Worm (Caenorhabditis elegans) whole organism, L1 larva: ENCODE measurements around the gene ZC404.1.

Experiments used
- C16A3.4 ChIP-seq: fragments of 150-350 bp; optimal IDR thresholded peaks from 2 replicates; lab custom pipeline; 2014; ENCODE audit warnings: missing biosample characterization, missing genetic modification characterization
- C34B4.2 ChIP-seq: sonication (generic microtip); optimal IDR thresholded peaks from 2 replicates; lab custom pipeline; 2017; ENCODE audit warnings: mild to moderate bottlenecking, missing genetic modification characterization, missing compliant biosample characterization
- Y116A8C.19 ChIP-seq: sonication (generic microtip); optimal IDR thresholded peaks from 2 replicates; lab custom pipeline; 2016; ENCODE audit warnings: missing compliant biosample characterization, missing genetic modification characterization, borderline replicate concordance
- ama-1 ChIP-seq: fragments of 150-350 bp; optimal IDR thresholded peaks from 2 replicates; lab custom pipeline; 2014
- ceh-63 ChIP-seq: fragments of 200-800 bp; sonication (Bioruptor generic); optimal IDR thresholded peaks from 2 replicates; lab custom pipeline; 2018; ENCODE audit warnings: mild to moderate bottlenecking, missing genetic modification characterization, missing compliant biosample characterization
- ceh-8 ChIP-seq: fragments of 200-800 bp; sonication (Bioruptor generic); optimal IDR thresholded peaks from 2 replicates; lab custom pipeline; 2018; ENCODE audit warnings: mild to moderate bottlenecking, missing genetic modification characterization, moderate library complexity, missing compliant biosample characterization
- ceh-82 ChIP-seq, 3 experiments: fragments of 150-350 bp in 1 of 3; sonication (generic microtip) in 2 of 3; optimal IDR thresholded peaks; 2 replicates each; lab custom pipeline; 2014 to 2017; ENCODE audit warnings: missing biosample characterization in 3 of 3, missing genetic modification characterization in 3 of 3
- ceh-88 ChIP-seq: fragments of 200-800 bp; sonication (Bioruptor generic); IDR thresholded peaks from 2 replicates; pipeline ENCODE4 v1.3.6; 2022; ENCODE audit warnings: missing genetic modification characterization, missing compliant biosample characterization
- ces-1 ChIP-seq: fragments of 150-350 bp; optimal IDR thresholded peaks from 2 replicates; lab custom pipeline; 2014; ENCODE audit warnings: missing biosample characterization, missing genetic modification reagents, missing genetic modification characterization
- dsc-1 ChIP-seq: sonication (generic microtip); optimal IDR thresholded peaks from 2 replicates; lab custom pipeline; 2016; ENCODE audit warnings: mild to moderate bottlenecking, missing genetic modification characterization, missing compliant biosample characterization
- efl-1 ChIP-seq, 4 experiments: fragments of 150-350 bp; optimal IDR thresholded peaks in 3 of 4; peaks in 1 of 4; 1 replicate in 1 of 4; 2 replicates in 3 of 4; lab custom pipeline; 2014; ENCODE audit warnings: missing biosample characterization in 2 of 4, missing genetic modification characterization in 2 of 4, missing genetic modification reagents in 2 of 4
- efl-3 ChIP-seq: fragments of 200-800 bp; sonication (Bioruptor generic); optimal IDR thresholded peaks from 2 replicates; lab custom pipeline; 2018; ENCODE audit warnings: mild to moderate bottlenecking, missing genetic modification characterization, missing compliant biosample characterization
- egl-13 ChIP-seq: sonication (generic microtip); optimal IDR thresholded peaks from 2 replicates; lab custom pipeline; 2016; ENCODE audit warnings: missing genotype, missing genetic modification reagents, missing genetic modification characterization, missing compliant biosample characterization
- elt-2 ChIP-seq: sonication (generic microtip); optimal IDR thresholded peaks from 2 replicates; lab custom pipeline; 2016; ENCODE audit warnings: missing genetic modification characterization, mild to moderate bottlenecking, inconsistent platforms, missing compliant biosample characterization, missing genetic modification reagents
- fkh-10 ChIP-seq: sonication (generic microtip); optimal IDR thresholded peaks from 2 replicates; lab custom pipeline; 2017; ENCODE audit warnings: missing biosample characterization, missing genetic modification reagents, missing genetic modification characterization
- fkh-8 ChIP-seq: sonication (generic microtip); optimal IDR thresholded peaks from 2 replicates; lab custom pipeline; 2016; ENCODE audit warnings: mild to moderate bottlenecking, missing genetic modification characterization, missing compliant biosample characterization
- fos-1 ChIP-seq: fragments of 150-350 bp; optimal IDR thresholded peaks from 2 replicates; lab custom pipeline; 2014; ENCODE audit warnings: missing biosample characterization, missing genetic modification characterization
- grh-1 ChIP-seq: fragments of 200-800 bp; sonication (Bioruptor generic); IDR thresholded peaks from 2 replicates; pipeline ENCODE4 v1.3.6; 2022; ENCODE audit warnings: missing genetic modification reagents, missing genetic modification characterization, missing compliant biosample characterization
- hlh-17 ChIP-seq: fragments of 200-800 bp; sonication (Bioruptor generic); optimal IDR thresholded peaks from 2 replicates; lab custom pipeline; 2018; ENCODE audit warnings: missing genetic modification characterization, mild to moderate bottlenecking, missing compliant biosample characterization, moderate library complexity, borderline replicate concordance
- hlh-4 ChIP-seq: sonication (generic microtip); optimal IDR thresholded peaks from 2 replicates; lab custom pipeline; 2016; ENCODE audit warnings: mild to moderate bottlenecking, missing genetic modification characterization, missing compliant biosample characterization
- hpl-2 ChIP-seq: fragments of 150-350 bp; optimal IDR thresholded peaks from 2 replicates; lab custom pipeline; 2014; ENCODE audit warnings: missing biosample characterization, missing genetic modification reagents, missing genetic modification characterization
- irx-1 ChIP-seq: sonication (generic microtip); optimal IDR thresholded peaks from 2 replicates; lab custom pipeline; 2016; ENCODE audit warnings: missing genetic modification characterization, missing compliant biosample characterization
- lin-13 ChIP-seq: fragments of 150-350 bp; optimal IDR thresholded peaks from 2 replicates; lab custom pipeline; 2014; ENCODE audit warnings: missing biosample characterization, missing genetic modification reagents, missing genetic modification characterization
- lir-3 ChIP-seq: sonication (generic microtip); optimal IDR thresholded peaks from 2 replicates; lab custom pipeline; 2016; ENCODE audit warnings: mild to moderate bottlenecking, missing genetic modification characterization, moderate library complexity, missing compliant biosample characterization; ENCODE audit not compliant: poor library complexity
- lsy-2 ChIP-seq, 2 experiments: fragments of 150-350 bp; optimal IDR thresholded peaks; 2 replicates each; lab custom pipeline; 2014; ENCODE audit warnings: missing biosample characterization in 2 of 2, missing genetic modification characterization in 2 of 2
- mab-9 ChIP-seq: fragments of 200-800 bp; sonication (Bioruptor generic); IDR thresholded peaks from 2 replicates; pipeline ENCODE4 v1.3.6; 2022; ENCODE audit warnings: missing genetic modification reagents, missing genetic modification characterization, missing compliant biosample characterization
- nhr-237 ChIP-seq: fragments of 150-350 bp; optimal IDR thresholded peaks from 2 replicates; lab custom pipeline; 2014; ENCODE audit warnings: missing biosample characterization, missing genetic modification characterization
- nhr-28 ChIP-seq: fragments of 150-350 bp; optimal IDR thresholded peaks from 2 replicates; lab custom pipeline; 2014; ENCODE audit warnings: missing biosample characterization, missing genetic modification characterization
- nhr-47 ChIP-seq: sonication (generic microtip); optimal IDR thresholded peaks from 2 replicates; lab custom pipeline; 2016; ENCODE audit warnings: mild to moderate bottlenecking, missing genetic modification characterization, moderate library complexity, missing compliant biosample characterization
- nhr-71 ChIP-seq: sonication (generic microtip); optimal IDR thresholded peaks from 2 replicates; lab custom pipeline; 2016; ENCODE audit warnings: mild to moderate bottlenecking, missing genetic modification characterization, moderate library complexity, missing compliant biosample characterization
- nhr-76 ChIP-seq: sonication (generic microtip); optimal IDR thresholded peaks from 2 replicates; lab custom pipeline; 2017; ENCODE audit warnings: missing biosample characterization, missing genetic modification characterization
- nhr-84 ChIP-seq: sonication (generic microtip); optimal IDR thresholded peaks from 2 replicates; lab custom pipeline; 2017; ENCODE audit warnings: missing biosample characterization, missing genetic modification characterization
- nhr-85 ChIP-seq: sonication (generic microtip); peaks from one replicate; lab custom pipeline; 2016; ENCODE audit warnings: missing genetic modification characterization, inconsistent platforms, missing compliant biosample characterization
- nhr-90 ChIP-seq: sonication (generic microtip); optimal IDR thresholded peaks from 2 replicates; lab custom pipeline; 2016; ENCODE audit warnings: mild to moderate bottlenecking, missing genetic modification characterization, missing compliant biosample characterization; ENCODE audit not compliant: poor library complexity
- pag-3 ChIP-seq: sonication (generic microtip); optimal IDR thresholded peaks from 2 replicates; lab custom pipeline; 2017; ENCODE audit warnings: missing genetic modification characterization, mild to moderate bottlenecking, missing compliant biosample characterization, antibody characterized with exemption, borderline replicate concordance; ENCODE audit not compliant: insufficient read depth
- pqm-1 ChIP-seq: sonication (generic microtip); optimal IDR thresholded peaks from 3 replicates; lab custom pipeline; 2017; ENCODE audit warnings: missing biosample characterization, missing genetic modification characterization
- rnt-1 ChIP-seq: sonication (generic microtip); optimal IDR thresholded peaks from 2 replicates; lab custom pipeline; 2016; ENCODE audit warnings: mild to moderate bottlenecking, missing genetic modification characterization, moderate library complexity, missing compliant biosample characterization
- snpc-4 ChIP-seq: fragments of 150-350 bp; optimal IDR thresholded peaks from 2 replicates; lab custom pipeline; 2014; ENCODE audit warnings: missing biosample characterization, missing genetic modification characterization
- snu-23 ChIP-seq: sonication (generic microtip); optimal IDR thresholded peaks from 2 replicates; lab custom pipeline; 2016; ENCODE audit warnings: missing genetic modification characterization, missing compliant biosample characterization
- sup-37 ChIP-seq: fragments of 200-800 bp; sonication (Bioruptor generic); optimal IDR thresholded peaks from 2 replicates; lab custom pipeline; 2018; ENCODE audit warnings: mild to moderate bottlenecking, missing genetic modification characterization, missing compliant biosample characterization
- swsn-7 ChIP-seq: sonication (generic microtip); optimal IDR thresholded peaks from 2 replicates; lab custom pipeline; 2016; ENCODE audit warnings: missing genetic modification characterization, missing compliant biosample characterization
- tbx-2 ChIP-seq: sonication (generic microtip); optimal IDR thresholded peaks from 2 replicates; lab custom pipeline; 2016; ENCODE audit warnings: missing genetic modification characterization, missing compliant biosample characterization
- unc-130 ChIP-seq: fragments of 150-350 bp; optimal IDR thresholded peaks from 2 replicates; lab custom pipeline; 2017; ENCODE audit warnings: missing biosample characterization, missing genetic modification characterization, inconsistent platforms
- unc-30 ChIP-seq: sonication (generic microtip); optimal IDR thresholded peaks from 2 replicates; lab custom pipeline; 2017; ENCODE audit warnings: missing biosample characterization, missing genetic modification characterization
- unc-62 ChIP-seq: fragments of 150-350 bp; optimal IDR thresholded peaks from 2 replicates; lab custom pipeline; 2014; ENCODE audit warnings: missing biosample characterization, missing genetic modification reagents, missing genetic modification characterization
- unc-86 ChIP-seq: sonication (generic microtip); optimal IDR thresholded peaks from 2 replicates; lab custom pipeline; 2016; ENCODE audit warnings: missing genetic modification characterization, missing compliant biosample characterization
- unc-98 ChIP-seq: fragments of 200-800 bp; sonication (Bioruptor generic); IDR thresholded peaks from 2 replicates; pipeline ENCODE4 v1.3.6; 2022; ENCODE audit warnings: missing genetic modification characterization, missing compliant biosample characterization
- xbp-1 ChIP-seq: sonication (generic microtip); optimal IDR thresholded peaks from 2 replicates; lab custom pipeline; 2016; ENCODE audit warnings: missing genetic modification characterization, missing compliant biosample characterization
- zag-1 ChIP-seq: fragments of 150-350 bp; optimal IDR thresholded peaks from 2 replicates; lab custom pipeline; 2014; ENCODE audit warnings: missing biosample characterization, missing genetic modification characterization
- ztf-11 ChIP-seq, 2 experiments: sonication (generic microtip); optimal IDR thresholded peaks; 2 replicates each; lab custom pipeline; 2016 to 2017; ENCODE audit warnings: missing genetic modification characterization in 2 of 2, missing biosample characterization in 1 of 2, missing compliant biosample characterization in 1 of 2
- ztf-4 ChIP-seq: fragments of 150-350 bp; optimal IDR thresholded peaks from 2 replicates; lab custom pipeline; 2014; ENCODE audit warnings: missing biosample characterization, missing genetic modification characterization

Gene ZC404.1

ce11 chrV:6784853-6785492 lies 9.0 kb upstream of the ZC404.1 start, which contains the start of the genes spn-4 and spe-39:
TSS of gene spn-4 (minus strand) at chrV:6784903.
TSS of gene spe-39 (plus strand) at chrV:6785451.
- TF ChIP-seq xbp-1 (peak; percentile 79), elt-2 (peak; percentile 65), pag-3 (tag; lab: Kevin White, UChicago) (no peak), lsy-2 (tag; optimal IDR thresholded peaks at IDR 0.05; lab: Kevin White, UChicago) (peak; percentile 76 to 78), pqm-1 (tag; lab: Kevin White, UChicago) (no peak), mab-9 (GFP tag; lab: Robert Waterston, UW) (peak; percentile 20; the same call in 1 of the 2 replicates), hpl-2 (peak; percentile 81), fkh-10 (peak; percentile 3), nhr-85 (peak; percentile 89), snpc-4 (tag; lab: Kevin White, UChicago) (peak; percentile 88), unc-98 (GFP tag; lab: Robert Waterston, UW) (no peak), grh-1 (peak; percentile 35), sup-37 (GFP tag; lab: Kevin White, UChicago) (no peak), nhr-76 (tag; lab: Kevin White, UChicago) (peak; percentile 51), C34B4.2 (tag; lab: Kevin White, UChicago) (no peak), rnt-1 (peak; percentile 92), nhr-84 (tag; lab: Kevin White, UChicago) (no peak), ceh-63 (GFP tag; lab: Kevin White, UChicago) (no peak), fos-1 (tag; lab: Kevin White, UChicago) (no peak), tbx-2 (tag; lab: Kevin White, UChicago) (peak; percentile 73), unc-130 (tag; lab: Kevin White, UChicago) (peak; percentile 95), C16A3.4 (tag; lab: Kevin White, UChicago) (peak; percentile 83), swsn-7 (tag; lab: Kevin White, UChicago) (peak; percentile 81), snu-23 (GFP tag; lab: Kevin White, UChicago) (peak; percentile 84), nhr-71 (tag; lab: Kevin White, UChicago) (peak; percentile 86), nhr-90 (tag; lab: Kevin White, UChicago) (peak; percentile 81), fkh-8 (tag; lab: Kevin White, UChicago) (peak; percentile 29), lin-13 (GFP tag; lab: Kevin White, UChicago) (peak; percentile 80), ama-1 (peak; percentile 1), ceh-82 (tag; optimal IDR thresholded peaks at IDR 0.05; lab: Kevin White, UChicago) (peak; percentile 53 to 76 (median 63)), unc-62 (GFP tag; lab: Kevin White, UChicago) (no peak), efl-3 (no peak), irx-1 (tag; lab: Kevin White, UChicago) (peak; percentile 67), unc-30 (no peak), ces-1 (GFP tag; lab: Kevin White, UChicago) (no peak), hlh-4 (tag; lab: Kevin White, UChicago) (no peak), dsc-1 (peak; percentile 84), egl-13 (tag; lab: Kevin White, UChicago) (peak; percentile 69), ztf-11 (tag; optimal IDR thresholded peaks at IDR 0.05; lab: Kevin White, UChicago) (peak in 1 of 2 experiments; percentile 72), nhr-28 (tag; lab: Kevin White, UChicago) (no peak), Y116A8C.19 (tag; lab: Kevin White, UChicago) (no peak), nhr-237 (no peak), zag-1 (tag; lab: Kevin White, UChicago) (no peak), unc-86 (tag; lab: Kevin White, UChicago) (peak; percentile 66), ztf-4 (tag; lab: Kevin White, UChicago) (peak; percentile 9), nhr-47 (tag; lab: Kevin White, UChicago) (peak; percentile 87), ceh-8 (peak; percentile 53), lir-3 (tag; lab: Kevin White, UChicago) (peak; percentile 67), efl-1 (optimal IDR thresholded peaks at IDR 0.05; lab: Kevin White, UChicago) (peak; percentile 71 to 95), efl-1 (GFP tag; optimal IDR thresholded peaks at IDR 0.05 in 1 of 2; lab: Kevin White, UChicago) (peak; percentile 93 to 99), hlh-17 (GFP tag; lab: Kevin White, UChicago) (no peak), ceh-88 (GFP tag; lab: Robert Waterston, UW) (no peak)
